Worm (Caenorhabditis elegans) whole organism, young adult: Measurements from ENCODE around the gene oac-1.

Experiments
- C06A6.2 ChIP-seq: fragments of 200-800 bp; sonication (Bioruptor generic); conservative IDR thresholded peaks from 2 replicates; pipeline ENCODE4 v1.3.6; 2022; ENCODE audit warnings: missing genetic modification characterization, missing compliant biosample characterization
- F23B12.7 ChIP-seq: sonication (generic microtip); optimal IDR thresholded peaks from 2 replicates; lab custom pipeline; 2017; ENCODE audit warnings: missing genetic modification characterization, mild to moderate bottlenecking, missing compliant biosample characterization, antibody characterized with exemption, moderate library complexity; ENCODE audit not compliant: insufficient read depth
- F57A8.1 ChIP-seq: fragments of 200-800 bp; sonication (Bioruptor generic); optimal IDR thresholded peaks from 2 replicates; lab custom pipeline; 2018; ENCODE audit warnings: mild to moderate bottlenecking, missing genetic modification characterization, moderate library complexity, missing compliant biosample characterization
- T26A5.8 ChIP-seq: sonication (generic microtip); optimal IDR thresholded peaks from 2 replicates; lab custom pipeline; 2016; ENCODE audit warnings: missing genetic modification characterization, missing compliant biosample characterization
- Y67H2A.10 ChIP-seq: fragments of 200-800 bp; sonication (Bioruptor generic); conservative IDR thresholded peaks from 2 replicates; pipeline ENCODE4 v1.3.6; 2022; ENCODE audit warnings: missing genetic modification reagents, missing genetic modification characterization, missing compliant biosample characterization
- ZK185.1 ChIP-seq: sonication (generic microtip); optimal IDR thresholded peaks from 2 replicates; lab custom pipeline; 2016; ENCODE audit warnings: mild to moderate bottlenecking, missing genetic modification characterization, missing compliant biosample characterization; ENCODE audit not compliant: poor library complexity, severe bottlenecking
- attf-5 ChIP-seq: fragments of 200-800 bp; sonication (Bioruptor generic); optimal IDR thresholded peaks from 2 replicates; lab custom pipeline; 2018; ENCODE audit warnings: mild to moderate bottlenecking, missing genetic modification characterization, missing compliant biosample characterization
- egl-18 ChIP-seq: fragments of 200-800 bp; sonication (Bioruptor generic); IDR thresholded peaks from 2 replicates; pipeline ENCODE4 v1.3.6; 2022; ENCODE audit warnings: missing genetic modification reagents, missing genetic modification characterization, missing compliant biosample characterization
- egrh-3 ChIP-seq: fragments of 200-800 bp; sonication (Bioruptor generic); IDR thresholded peaks from 2 replicates; pipeline ENCODE4 v1.3.6; 2022; ENCODE audit warnings: missing genetic modification reagents, missing genetic modification characterization, missing compliant biosample characterization
- him-1 ChIP-seq: sonication (generic microtip); optimal IDR thresholded peaks from 2 replicates; lab custom pipeline; 2016; ENCODE audit warnings: missing genotype, missing genetic modification reagents, missing genetic modification characterization, missing compliant biosample characterization
- hlh-12 ChIP-seq: sonication (generic microtip); optimal IDR thresholded peaks from 2 replicates; lab custom pipeline; 2016; ENCODE audit warnings: missing genetic modification characterization, missing compliant biosample characterization
- hlh-26 ChIP-seq: fragments of 200-800 bp; sonication (Bioruptor generic); conservative IDR thresholded peaks from 2 replicates; pipeline ENCODE4 v1.3.6; 2022; ENCODE audit warnings: missing genetic modification reagents, missing genetic modification characterization, missing compliant biosample characterization
- hmg-20 ChIP-seq: fragments of 200-800 bp; sonication (Bioruptor generic); IDR thresholded peaks from 2 replicates; pipeline ENCODE4 v1.3.6; 2022; ENCODE audit warnings: missing genetic modification reagents, missing genetic modification characterization, missing compliant biosample characterization
- lin-26 ChIP-seq: fragments of 200-800 bp; sonication (Bioruptor generic); IDR thresholded peaks from 2 replicates; pipeline ENCODE4 v1.3.6; 2022; ENCODE audit warnings: missing genetic modification reagents, missing genetic modification characterization, missing compliant biosample characterization
- lin-35 ChIP-seq, 3 experiments: fragments of 150-350 bp in 2 of 3; sonication (generic microtip) in 1 of 3; optimal IDR thresholded peaks; 2 replicates each; lab custom pipeline; 2014 to 2018; ENCODE audit warnings: missing biosample characterization in 3 of 3, missing genetic modification characterization in 3 of 3, missing genetic modification reagents in 3 of 3
- lsl-1 ChIP-seq: fragments of 200-800 bp; sonication (Bioruptor generic); optimal IDR thresholded peaks from 2 replicates; lab custom pipeline; 2018; ENCODE audit warnings: mild to moderate bottlenecking, missing genetic modification characterization, moderate library complexity, missing compliant biosample characterization
- madf-3 ChIP-seq: fragments of 200-800 bp; sonication (Bioruptor generic); IDR thresholded peaks from 2 replicates; pipeline ENCODE4 v1.3.6; 2022; ENCODE audit warnings: missing genetic modification reagents, missing genetic modification characterization, missing compliant biosample characterization
- madf-6 ChIP-seq: fragments of 200-800 bp; sonication (Bioruptor generic); IDR thresholded peaks from 2 replicates; pipeline ENCODE4 v1.3.6; 2022; ENCODE audit warnings: missing genetic modification reagents, missing genetic modification characterization, missing compliant biosample characterization
- nfya-2 ChIP-seq: fragments of 200-800 bp; sonication (Bioruptor generic); IDR thresholded peaks from 2 replicates; pipeline ENCODE4 v1.3.6; 2022; ENCODE audit warnings: missing genetic modification reagents, missing genetic modification characterization, missing compliant biosample characterization
- nhr-179 ChIP-seq: sonication (generic microtip); optimal IDR thresholded peaks from 2 replicates; lab custom pipeline; 2016; ENCODE audit warnings: mild to moderate bottlenecking, missing genetic modification characterization, missing compliant biosample characterization
- sdz-38 ChIP-seq: sonication (generic microtip); optimal IDR thresholded peaks from 2 replicates; lab custom pipeline; 2016; ENCODE audit warnings: missing genotype, missing genetic modification characterization, missing compliant biosample characterization
- snpc-4 ChIP-seq, 5 experiments: fragments of 150-350 bp in 1 of 5; sonication (generic microtip) in 4 of 5; optimal IDR thresholded peaks; 2 replicates each; lab custom pipeline; 2014 to 2018; ENCODE audit warnings: missing genetic modification characterization in 5 of 5, missing biosample characterization in 3 of 5, antibody characterized with exemption in 2 of 5, mild to moderate bottlenecking in 2 of 5, missing compliant biosample characterization in 2 of 5, missing genotype in 2 of 5, moderate library complexity in 2 of 5, missing genetic modification reagents in 1 of 5
- somi-1 ChIP-seq: fragments of 200-800 bp; sonication (Bioruptor generic); optimal IDR thresholded peaks from 2 replicates; lab custom pipeline; 2018; ENCODE audit warnings: mild to moderate bottlenecking, missing genetic modification characterization, missing compliant biosample characterization
- tbp1 ChIP-seq: fragments of 200-800 bp; sonication (Bioruptor generic); optimal IDR thresholded peaks from 2 replicates; lab custom pipeline; 2018; ENCODE audit warnings: mild to moderate bottlenecking, missing genetic modification characterization, missing compliant biosample characterization
- unc-130 ChIP-seq: sonication (generic microtip); optimal IDR thresholded peaks from 2 replicates; lab custom pipeline; 2016; ENCODE audit warnings: missing genetic modification reagents, missing genetic modification characterization, missing compliant biosample characterization
- unc-62 ChIP-seq: fragments of 150-350 bp; optimal IDR thresholded peaks from 2 replicates; lab custom pipeline; 2014; ENCODE audit warnings: missing biosample characterization, missing genetic modification reagents, missing genetic modification characterization
- xnd-1 ChIP-seq: sonication (generic microtip); optimal IDR thresholded peaks from 2 replicates; lab custom pipeline; 2016; ENCODE audit warnings: missing genotype, missing genetic modification reagents, missing genetic modification characterization, missing compliant biosample characterization
- zfh-2 ChIP-seq: fragments of 200-800 bp; sonication (Bioruptor generic); conservative IDR thresholded peaks from 2 replicates; pipeline ENCODE4 v1.3.6; 2022; ENCODE audit warnings: missing genetic modification reagents, missing genetic modification characterization, missing compliant biosample characterization
- ztf-18 ChIP-seq: sonication (generic microtip); optimal IDR thresholded peaks from 2 replicates; lab custom pipeline; 2016; ENCODE audit warnings: missing genotype, mild to moderate bottlenecking, missing genetic modification characterization, missing compliant biosample characterization

oac-1 gene

DNA sequence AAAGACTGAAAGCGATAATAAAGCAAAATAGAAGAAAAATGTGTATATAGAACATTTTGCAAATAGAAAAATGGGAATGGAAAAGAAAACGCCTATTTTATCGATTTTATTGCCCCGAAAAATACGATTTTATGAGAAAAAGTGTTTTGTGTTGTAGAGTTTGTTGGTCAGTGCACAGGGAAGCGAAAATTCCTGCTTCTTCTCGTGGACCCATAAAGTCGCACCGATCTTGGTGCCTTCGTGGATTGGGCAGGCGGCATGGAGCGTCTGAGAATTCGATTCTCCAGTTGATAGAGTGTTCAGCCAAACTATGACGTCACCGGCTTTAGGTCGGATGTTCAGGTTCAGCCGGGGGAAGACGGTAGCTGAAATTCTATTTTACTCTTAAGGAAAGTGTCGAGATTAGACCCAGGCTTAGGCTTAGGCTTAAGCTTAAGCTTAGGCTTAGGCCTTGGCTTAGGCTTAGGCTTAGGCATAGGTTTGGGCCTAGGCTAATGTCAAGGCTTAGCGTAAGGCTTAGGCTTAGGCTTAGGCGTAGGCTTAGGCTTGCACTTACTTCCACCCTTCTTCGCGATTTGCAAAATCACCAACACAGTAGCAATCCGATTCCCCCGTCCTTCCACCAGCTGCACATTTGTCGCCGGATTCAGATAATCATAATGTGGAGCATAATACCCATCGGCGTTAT is 43.4 kb downstream of the oac-1 start, which contains the start of gene Y43F8B.19:
Gene Y43F8B.19 (minus strand): TSS at position 51 of the 688 bp plus-strand sequence.
- TF ChIP-seq unc-62 (GFP tag; lab: Kevin White, UChicago), result no peak
- no peak for TF ChIP-seq hmg-20 (GFP tag; lab: Robert Waterston, UW)
- TF ChIP-seq Y67H2A.10 (GFP tag; lab: Robert Waterston, UW), result no peak
- TF ChIP-seq unc-130, result no peak
- no peak for TF ChIP-seq zfh-2
- TF ChIP-seq, all 124 proteins: peak for 0

- TF ChIP-seq egl-18 (GFP tag; lab: Robert Waterston, UW), result no peak
- TF ChIP-seq zfh-2, result peak; percentile 72; the same call in 1 of the 2 replicates
Observed at ce11 chrV:19510925-19511324, 44.8 kb downstream of the oac-1 start.

DNA sequence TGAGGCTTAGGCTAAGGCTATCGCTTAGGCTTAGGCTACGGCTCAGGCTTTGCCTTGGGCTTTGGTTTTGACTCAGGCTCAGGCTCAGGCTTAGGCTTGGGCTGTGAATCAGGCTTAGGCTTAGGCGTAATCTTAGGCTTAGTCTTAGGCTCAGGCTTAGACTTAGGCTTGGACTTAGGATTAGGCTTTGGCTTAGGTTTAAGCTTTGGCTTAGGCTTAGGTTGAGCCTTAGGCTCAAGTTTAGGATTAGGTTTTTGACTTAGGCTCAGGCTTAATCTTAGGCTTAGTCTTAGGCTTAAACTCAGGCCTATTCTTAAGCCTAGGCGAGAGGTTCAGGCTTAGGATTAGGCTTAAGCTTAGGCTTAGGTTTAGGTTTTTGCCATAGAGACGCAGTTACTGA is 45.4 kb downstream of the oac-1 start:
- no peak for TF ChIP-seq snpc-4 (GFP tag; optimal IDR thresholded peaks at IDR 0.05; lab: Kevin White, UChicago)
- no peak for TF ChIP-seq snpc-4 (tag; optimal IDR thresholded peaks at IDR 0.05; lab: Kevin White, UChicago)

DNA sequence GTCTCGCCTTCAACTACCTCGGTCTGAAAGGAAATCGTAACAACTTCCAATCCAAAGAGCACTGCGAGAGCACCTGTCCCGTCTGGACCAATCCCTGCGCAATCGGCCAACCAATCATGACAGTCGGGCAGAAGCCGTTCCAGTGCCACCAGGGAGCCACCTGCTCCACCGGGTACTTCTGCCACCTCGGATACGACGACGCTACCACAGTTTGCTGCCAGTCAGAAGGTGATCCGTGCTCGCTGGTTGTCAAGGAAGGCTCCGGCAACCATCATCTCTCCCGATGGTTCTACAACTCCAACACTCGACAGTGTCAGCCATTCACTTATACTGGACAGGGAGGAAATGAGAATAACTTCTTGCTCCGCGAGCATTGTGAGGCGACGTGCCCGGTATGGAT is 46.7 kb downstream of the oac-1 start:
- TF ChIP-seq lin-35 (GFP tag; optimal IDR thresholded peaks at IDR 0.05; lab: Kevin White, UChicago), result no peak
- peak; percentile 80 for TF ChIP-seq zfh-2
- TF ChIP-seq egrh-3, result peak; percentile 56; the same call in 1 of the 2 replicates

- TF ChIP-seq attf-5 (GFP tag; lab: Kevin White, UChicago) (no peak), madf-6 (no peak), nhr-179 (tag; lab: Kevin White, UChicago) (no peak), F57A8.1 (GFP tag; lab: Kevin White, UChicago) (no peak), lsl-1 (GFP tag; lab: Kevin White, UChicago) (no peak), hlh-12 (tag; lab: Kevin White, UChicago) (no peak), him-1 (tag; lab: Kevin White, UChicago) (no peak), unc-130 (no peak), tbp1 (GFP tag; lab: Kevin White, UChicago) (no peak), madf-3 (0 out of 2 replicates have a peak, but pooled peaks have one; percentile 36), lin-26 (peak; percentile 54; the same call in 1 of the 2 replicates), ztf-18 (tag; lab: Kevin White, UChicago) (no peak)
Observed at ce11 chrV:19502579-19503151, 53.1 kb downstream of the oac-1 start, which contains the start of gene Y43F8B.3. Gene Y43F8B.3 (plus strand): TSS chrV:19503101.

ce11 chrV:19501389-19501788 is 54.4 kb downstream of the oac-1 start:
- TF ChIP-seq xnd-1 (tag; lab: Kevin White, UChicago) (no peak), madf-3 (no peak), ZK185.1 (tag; lab: Kevin White, UChicago) (no peak), F23B12.7 (tag; lab: Kevin White, UChicago) (no peak), somi-1 (GFP tag; lab: Kevin White, UChicago) (no peak), T26A5.8 (tag; lab: Kevin White, UChicago) (no peak), sdz-38 (tag; lab: Kevin White, UChicago) (no peak), C06A6.2 (GFP tag; lab: Robert Waterston, UW) (no peak), nfya-2 (GFP tag; lab: Robert Waterston, UW) (no peak), hlh-26 (GFP tag; lab: Robert Waterston, UW) (no peak), lsl-1 (GFP tag; lab: Kevin White, UChicago) (no peak)
- TF ChIP-seq, all 124 proteins: peak for 0
